Worm (Caenorhabditis elegans): ENCODE data around the gene R09E10.8.

DNA sequence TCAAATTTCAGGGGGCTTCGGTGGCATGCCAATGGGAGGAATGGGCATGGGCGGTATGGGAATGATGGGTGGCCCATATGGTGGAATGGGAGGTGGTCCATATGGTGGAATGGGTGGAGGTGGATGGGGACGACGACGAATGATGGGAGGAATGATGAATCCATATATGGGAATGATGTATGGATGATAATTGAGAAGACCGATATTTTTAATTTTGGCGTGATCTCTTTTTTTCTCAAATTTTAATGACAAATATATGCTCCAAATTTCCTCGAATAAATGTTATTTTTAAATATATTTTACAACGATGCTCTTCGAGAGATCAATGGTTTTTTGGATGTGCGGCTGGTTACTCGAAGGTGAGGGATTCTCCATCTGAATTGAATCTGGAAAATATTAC is 32.5 kb downstream of the R09E10.8 start, which contains the start of gene Y43C5A.4:
- TF ChIP-seq pqm-1 (tag; optimal IDR thresholded peaks at IDR 0.05) (no peak), egl-27 (tag; optimal IDR thresholded peaks at IDR 0.05) (no peak), pha-4 (tag; optimal IDR thresholded peaks at IDR 0.05) (no peak), nhr-28 (tag; optimal IDR thresholded peaks at IDR 0.05) (no peak), ceh-82 (tag; optimal IDR thresholded peaks at IDR 0.05) (no peak), aly-2 (tag; optimal IDR thresholded peaks at IDR 0.05) (no peak), ZK546.5 (tag; optimal IDR thresholded peaks at IDR 0.05) (no peak), mdl-1 (tag; optimal IDR thresholded peaks at IDR 0.05) (no peak), nhr-43 (tag; optimal IDR thresholded peaks at IDR 0.05; ENCODE audit: poor library complexity, severe bottlenecking) (no peak), skn-1 (tag; optimal IDR thresholded peaks at IDR 0.05) (no peak), sea-2 (GFP tag; optimal IDR thresholded peaks at IDR 0.05) (no peak)
